Worm (Caenorhabditis elegans): Measurements from ENCODE around the gene tbcc-1.
A peak's percentile ranks its signal among the peaks of the same experiment; 100 is the strongest.

The tbcc-1 gene

DNA sequence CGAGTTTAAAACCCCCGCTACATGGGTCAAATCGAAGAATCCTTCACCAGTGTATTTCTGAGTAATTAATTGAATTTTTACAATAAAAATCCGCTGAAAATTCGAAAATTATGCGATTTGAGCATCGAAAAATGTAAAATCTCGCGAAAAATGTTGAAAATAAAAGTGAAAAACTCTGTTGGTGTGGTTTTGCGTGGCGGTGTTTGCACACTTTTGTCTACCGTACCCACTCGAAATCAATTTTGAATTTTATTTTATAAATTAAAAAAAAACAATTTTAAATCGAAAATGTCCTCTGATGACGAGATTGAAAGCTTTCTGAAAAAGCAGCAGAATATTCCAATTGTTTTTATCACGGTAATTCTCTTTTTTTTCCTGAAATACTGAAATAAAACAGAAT, 7.4 kb upstream of the tbcc-1 start, which contains the start of gene Y71H2AM.6:
Gene Y71H2AM.6, plus strand, starts transcription at position 264 of the 400 bp plus-strand sequence.
- TF ChIP-seq elt-2 (tag; optimal IDR thresholded peaks at IDR 0.05), result no peak
- peak; percentile 15 for TF ChIP-seq nfya-1 (tag; optimal IDR thresholded peaks at IDR 0.05)

- no peak for TF ChIP-seq hlh-13 (GFP tag; optimal IDR thresholded peaks at IDR 0.05)
- TF ChIP-seq F13H6.1 (tag; optimal IDR thresholded peaks at IDR 0.05), result no peak
- no peak for TF ChIP-seq ceh-14 (tag; optimal IDR thresholded peaks at IDR 0.05)
- TF ChIP-seq elt-2 (tag; optimal IDR thresholded peaks at IDR 0.05), result no peak
- TF ChIP-seq pag-3 (tag; optimal IDR thresholded peaks at IDR 0.05; ENCODE audit: borderline replicate concordance), result no peak
- TF ChIP-seq unc-55 (GFP tag; optimal IDR thresholded peaks at IDR 0.05), result no peak
These were observed 6.4 kb upstream of the tbcc-1 start for ce11 chrIII:2781833-2782232.

- no peak for TF ChIP-seq ama-1 (optimal IDR thresholded peaks at IDR 0.05)
- peak; percentile 76 for TF ChIP-seq ceh-30 (tag; optimal IDR thresholded peaks at IDR 0.05)
- no peak for TF ChIP-seq K02D7.2 (tag; optimal IDR thresholded peaks at IDR 0.05)
- no peak for TF ChIP-seq pha-2 (tag; optimal IDR thresholded peaks at IDR 0.05)
- TF ChIP-seq nhr-232 (tag; optimal IDR thresholded peaks at IDR 0.05), result no peak
- TF ChIP-seq syd-9 (tag; optimal IDR thresholded peaks at IDR 0.05), result peak; percentile 62
- TF ChIP-seq odd-2 (tag; optimal IDR thresholded peaks at IDR 0.05), result no peak
- no peak for TF ChIP-seq che-1 (tag; optimal IDR thresholded peaks at IDR 0.05)
- TF ChIP-seq dve-1 (tag; optimal IDR thresholded peaks at IDR 0.05), result peak; percentile 69
- no peak for TF ChIP-seq dmd-4 (tag; optimal IDR thresholded peaks at IDR 0.05; ENCODE audit: borderline replicate concordance)
- peak; percentile 75 for TF ChIP-seq ztf-16 (tag; optimal IDR thresholded peaks at IDR 0.05)
- peak; percentile 38 for TF ChIP-seq C08G9.2 (tag; optimal IDR thresholded peaks at IDR 0.05)
- peak; percentile 13 for TF ChIP-seq F13H6.1 (tag; optimal IDR thresholded peaks at IDR 0.05)
- peak; percentile 90 for TF ChIP-seq rnt-1 (tag; optimal IDR thresholded peaks at IDR 0.05)
- TF ChIP-seq tbx-2 (tag; optimal IDR thresholded peaks at IDR 0.05), result peak; percentile 88
- no peak for TF ChIP-seq sox-4 (tag; optimal IDR thresholded peaks at IDR 0.05)
- TF ChIP-seq K09A11.1 (tag; optimal IDR thresholded peaks at IDR 0.05; ENCODE audit: insufficient read depth), result peak; percentile 73
- peak; percentile 19 for TF ChIP-seq ceh-6 (GFP tag; optimal IDR thresholded peaks at IDR 0.05)
- TF ChIP-seq ets-4 (tag; optimal IDR thresholded peaks at IDR 0.05), result peak; percentile 79
- TF ChIP-seq unc-86 (tag; optimal IDR thresholded peaks at IDR 0.05), result peak; percentile 77
- peak; percentile 93 for TF ChIP-seq ceh-48 (tag; optimal IDR thresholded peaks at IDR 0.05)
- peak; percentile 51 for TF ChIP-seq ceh-2 (tag; optimal IDR thresholded peaks at IDR 0.05)
- no peak for TF ChIP-seq elt-4 (tag; optimal IDR thresholded peaks at IDR 0.05)
- TF ChIP-seq unc-42 (tag; optimal IDR thresholded peaks at IDR 0.05), result peak; percentile 96
- peak; percentile 66 for TF ChIP-seq sox-2 (GFP tag; IDR thresholded peaks at IDR 0.05)
- TF ChIP-seq nfya-1 (tag; optimal IDR thresholded peaks at IDR 0.05), result peak; percentile 95
- peak; percentile 81 for TF ChIP-seq ceh-14 (tag; optimal IDR thresholded peaks at IDR 0.05)
- no peak for TF ChIP-seq hlh-13 (GFP tag; optimal IDR thresholded peaks at IDR 0.05)
- no peak for TF ChIP-seq fkh-6 (tag; optimal IDR thresholded peaks at IDR 0.05)
- TF ChIP-seq gmeb-2 (tag; optimal IDR thresholded peaks at IDR 0.05), result no peak
- no peak for TF ChIP-seq ceh-19 (GFP tag; optimal IDR thresholded peaks at IDR 0.05)
- TF ChIP-seq hlh-6 (tag; optimal IDR thresholded peaks at IDR 0.05), result no peak
- TF ChIP-seq lin-11 (tag; optimal IDR thresholded peaks at IDR 0.05), result no peak
- no peak for TF ChIP-seq npax-4 (tag; optimal IDR thresholded peaks at IDR 0.05)
- TF ChIP-seq ceh-24 (tag; optimal IDR thresholded peaks at IDR 0.05), result no peak
- no peak for TF ChIP-seq mec-3 (tag; optimal IDR thresholded peaks at IDR 0.05; ENCODE audit: borderline replicate concordance)
- TF ChIP-seq ref-2 (tag; optimal IDR thresholded peaks at IDR 0.05), result peak; percentile 92
- no peak for TF ChIP-seq ceh-45 (GFP tag; IDR thresholded peaks at IDR 0.05)
- TF ChIP-seq pha-4 (tag; optimal IDR thresholded peaks at IDR 0.05), result no peak
- peak; percentile 95 for TF ChIP-seq ceh-18 (tag; optimal IDR thresholded peaks at IDR 0.05)
- peak; percentile 17 for TF ChIP-seq pros-1 (tag; optimal IDR thresholded peaks at IDR 0.05)
- peak; percentile 54 for TF ChIP-seq hlh-30 (tag; optimal IDR thresholded peaks at IDR 0.05; ENCODE audit: insufficient read depth)
- no peak for TF ChIP-seq nhr-11 (tag; optimal IDR thresholded peaks at IDR 0.05)
- no peak for TF ChIP-seq pag-3 (tag; optimal IDR thresholded peaks at IDR 0.05; ENCODE audit: borderline replicate concordance)
- TF ChIP-seq zip-5 (tag; optimal IDR thresholded peaks at IDR 0.05), result no peak
These were observed 2.4 kb upstream of the tbcc-1 start, which contains the start of gene Y71H2AM.20 for ce11 chrIII:2785840-2786239. Y71H2AM.20 (minus strand) TSS chrIII:2785948.
